Worm (Caenorhabditis elegans) whole organism, young adult: ENCODE data around the gene F01F1.14.

Experiments
- B0019.2 ChIP-seq: fragments of 200-800 bp; sonication (Bioruptor generic); conservative IDR thresholded peaks from 2 replicates; pipeline ENCODE4 v1.3.6; 2022; ENCODE audit warnings: missing genetic modification reagents, missing genetic modification characterization, missing compliant biosample characterization
- D2030.7 ChIP-seq: fragments of 200-800 bp; sonication (Bioruptor generic); IDR thresholded peaks from 2 replicates; pipeline ENCODE4 v1.3.6; 2022; ENCODE audit warnings: missing genetic modification reagents, missing genetic modification characterization, missing compliant biosample characterization
- F39B2.1 ChIP-seq: fragments of 200-800 bp; sonication (Bioruptor generic); IDR thresholded peaks from 2 replicates; pipeline ENCODE4 v1.3.6; 2022; ENCODE audit warnings: missing genetic modification reagents, missing genetic modification characterization, missing compliant biosample characterization
- F52B5.7 ChIP-seq: sonication (generic microtip); optimal IDR thresholded peaks from 2 replicates; lab custom pipeline; 2016; ENCODE audit warnings: mild to moderate bottlenecking, missing genetic modification characterization, missing compliant biosample characterization
- F55B11.4 ChIP-seq: sonication (generic microtip); optimal IDR thresholded peaks from 2 replicates; lab custom pipeline; 2016; ENCODE audit warnings: missing compliant biosample characterization, missing genetic modification characterization, borderline replicate concordance; ENCODE audit not compliant: insufficient read depth
- F57A8.1 ChIP-seq: fragments of 200-800 bp; sonication (Bioruptor generic); optimal IDR thresholded peaks from 2 replicates; lab custom pipeline; 2018; ENCODE audit warnings: mild to moderate bottlenecking, missing genetic modification characterization, moderate library complexity, missing compliant biosample characterization
- T26A5.8 ChIP-seq: sonication (generic microtip); optimal IDR thresholded peaks from 2 replicates; lab custom pipeline; 2016; ENCODE audit warnings: missing genetic modification characterization, missing compliant biosample characterization
- Y53F4B.3 ChIP-seq: fragments of 200-800 bp; sonication (Bioruptor generic); IDR thresholded peaks from 2 replicates; pipeline ENCODE4 v1.3.6; 2022; ENCODE audit warnings: missing genetic modification reagents, missing genetic modification characterization, missing compliant biosample characterization
- Y53G8AR.9 ChIP-seq: fragments of 200-800 bp; sonication (Bioruptor generic); conservative IDR thresholded peaks from 2 replicates; pipeline ENCODE4 v1.3.6; 2022; ENCODE audit warnings: missing genetic modification reagents, missing genetic modification characterization, missing compliant biosample characterization
- Y56A3A.18 ChIP-seq: fragments of 200-800 bp; sonication (Bioruptor generic); IDR thresholded peaks from 2 replicates; pipeline ENCODE4 v1.3.6; 2022; ENCODE audit warnings: missing genetic modification reagents, missing genetic modification characterization, missing compliant biosample characterization
- Y67H2A.10 ChIP-seq: fragments of 200-800 bp; sonication (Bioruptor generic); conservative IDR thresholded peaks from 2 replicates; pipeline ENCODE4 v1.3.6; 2022; ENCODE audit warnings: missing genetic modification reagents, missing genetic modification characterization, missing compliant biosample characterization
- ZK185.1 ChIP-seq: sonication (generic microtip); optimal IDR thresholded peaks from 2 replicates; lab custom pipeline; 2016; ENCODE audit warnings: mild to moderate bottlenecking, missing genetic modification characterization, missing compliant biosample characterization; ENCODE audit not compliant: poor library complexity, severe bottlenecking
- ama-1 ChIP-seq, 3 experiments: fragments of 150-350 bp in 1 of 3; sonication (generic microtip) in 2 of 3; optimal IDR thresholded peaks; 2 replicates each; lab custom pipeline; 2014 to 2018; ENCODE audit warnings: missing biosample characterization in 2 of 3, missing genetic modification characterization in 2 of 3, missing genetic modification reagents in 2 of 3
- aptf-2 ChIP-seq: fragments of 200-800 bp; sonication (Bioruptor generic); conservative IDR thresholded peaks from 2 replicates; pipeline ENCODE4 v1.3.6; 2022; ENCODE audit warnings: missing genetic modification reagents, missing genetic modification characterization, missing compliant biosample characterization
- aptf-3 ChIP-seq: fragments of 200-800 bp; sonication (Bioruptor generic); IDR thresholded peaks from 2 replicates; pipeline ENCODE4 v1.3.6; 2022; ENCODE audit warnings: missing genetic modification characterization, missing compliant biosample characterization
- cebp-1 ChIP-seq, 2 experiments: fragments of 200-800 bp in 1 of 2; sonication (Bioruptor generic) in 1 of 2; sonication (generic microtip) in 1 of 2; IDR thresholded peaks in 1 of 2; optimal IDR thresholded peaks in 1 of 2; 2 replicates each; pipeline versions ENCODE4 v1.3.6 to Lab custom; 2017 to 2022; ENCODE audit warnings: missing compliant biosample characterization in 2 of 2, missing genetic modification characterization in 2 of 2, mild to moderate bottlenecking in 1 of 2, missing genetic modification reagents in 1 of 2, moderate library complexity in 1 of 2
- cebp-2 ChIP-seq: fragments of 200-800 bp; sonication (Bioruptor generic); IDR thresholded peaks from 2 replicates; pipeline ENCODE4 v1.3.6; 2022; ENCODE audit warnings: missing genetic modification characterization, missing compliant biosample characterization
- ceh-100 ChIP-seq: fragments of 200-800 bp; sonication (Bioruptor generic); IDR thresholded peaks from 2 replicates; pipeline ENCODE4 v1.3.6; 2022; ENCODE audit warnings: missing genetic modification reagents, missing genetic modification characterization, missing compliant biosample characterization
- ceh-91 ChIP-seq: fragments of 200-800 bp; sonication (Bioruptor generic); IDR thresholded peaks from 2 replicates; pipeline ENCODE4 v1.3.6; 2022; ENCODE audit warnings: missing genetic modification reagents, missing genetic modification characterization, missing compliant biosample characterization
- chd-7 ChIP-seq: sonication (generic microtip); optimal IDR thresholded peaks from 2 replicates; lab custom pipeline; 2016; ENCODE audit warnings: mild to moderate bottlenecking, missing genetic modification characterization, moderate library complexity, missing compliant biosample characterization
- egrh-3 ChIP-seq: fragments of 200-800 bp; sonication (Bioruptor generic); IDR thresholded peaks from 2 replicates; pipeline ENCODE4 v1.3.6; 2022; ENCODE audit warnings: missing genetic modification reagents, missing genetic modification characterization, missing compliant biosample characterization
- ets-4 ChIP-seq: fragments of 200-800 bp; sonication (Bioruptor generic); optimal IDR thresholded peaks from 2 replicates; lab custom pipeline; 2018; ENCODE audit warnings: mild to moderate bottlenecking, missing genetic modification characterization, missing compliant biosample characterization
- him-1 ChIP-seq: sonication (generic microtip); optimal IDR thresholded peaks from 2 replicates; lab custom pipeline; 2016; ENCODE audit warnings: missing genotype, missing genetic modification reagents, missing genetic modification characterization, missing compliant biosample characterization
- hrde-1 ChIP-seq: sonication (generic microtip); optimal IDR thresholded peaks from 2 replicates; lab custom pipeline; 2016; ENCODE audit warnings: missing genetic modification characterization, mild to moderate bottlenecking, missing compliant biosample characterization, moderate library complexity, missing genotype, missing genetic modification reagents, borderline replicate concordance
- hsf-1 ChIP-seq: fragments of 200-800 bp; sonication (Bioruptor generic); IDR thresholded peaks from 2 replicates; pipeline ENCODE4 v1.3.6; 2022; ENCODE audit warnings: missing genetic modification reagents, missing genetic modification characterization, missing compliant biosample characterization
- lag-1 ChIP-seq: fragments of 200-800 bp; sonication (Bioruptor generic); IDR thresholded peaks from 2 replicates; pipeline ENCODE4 v1.3.6; 2022; ENCODE audit warnings: missing genetic modification reagents, missing genetic modification characterization, missing compliant biosample characterization
- lin-26 ChIP-seq: fragments of 200-800 bp; sonication (Bioruptor generic); IDR thresholded peaks from 2 replicates; pipeline ENCODE4 v1.3.6; 2022; ENCODE audit warnings: missing genetic modification reagents, missing genetic modification characterization, missing compliant biosample characterization
- lin-35 ChIP-seq, 3 experiments: fragments of 150-350 bp in 2 of 3; sonication (generic microtip) in 1 of 3; optimal IDR thresholded peaks; 2 replicates each; lab custom pipeline; 2014 to 2018; ENCODE audit warnings: missing biosample characterization in 3 of 3, missing genetic modification characterization in 3 of 3, missing genetic modification reagents in 3 of 3
- lin-40 ChIP-seq: sonication (generic microtip); optimal IDR thresholded peaks from 2 replicates; lab custom pipeline; 2016; ENCODE audit warnings: missing genetic modification characterization, mild to moderate bottlenecking, missing compliant biosample characterization, missing genotype, missing genetic modification reagents
- lsl-1 ChIP-seq: fragments of 200-800 bp; sonication (Bioruptor generic); optimal IDR thresholded peaks from 2 replicates; lab custom pipeline; 2018; ENCODE audit warnings: mild to moderate bottlenecking, missing genetic modification characterization, moderate library complexity, missing compliant biosample characterization
- madf-6 ChIP-seq: fragments of 200-800 bp; sonication (Bioruptor generic); IDR thresholded peaks from 2 replicates; pipeline ENCODE4 v1.3.6; 2022; ENCODE audit warnings: missing genetic modification reagents, missing genetic modification characterization, missing compliant biosample characterization
- mes-4 ChIP-seq: sonication (generic microtip); optimal IDR thresholded peaks from 2 replicates; lab custom pipeline; 2016; ENCODE audit warnings: missing genotype, missing genetic modification characterization, missing compliant biosample characterization
- repo-1 ChIP-seq: sonication (generic microtip); optimal IDR thresholded peaks from 2 replicates; lab custom pipeline; 2017; ENCODE audit warnings: mild to moderate bottlenecking, missing genetic modification characterization, missing compliant biosample characterization
- sdz-38 ChIP-seq: sonication (generic microtip); optimal IDR thresholded peaks from 2 replicates; lab custom pipeline; 2016; ENCODE audit warnings: missing genotype, missing genetic modification characterization, missing compliant biosample characterization
- snpc-3.4 ChIP-seq: sonication (generic microtip); optimal IDR thresholded peaks from 2 replicates; lab custom pipeline; 2017; ENCODE audit warnings: missing genetic modification characterization, mild to moderate bottlenecking, missing compliant biosample characterization, antibody characterized with exemption, moderate library complexity, missing genotype, missing genetic modification reagents
- somi-1 ChIP-seq: fragments of 200-800 bp; sonication (Bioruptor generic); optimal IDR thresholded peaks from 2 replicates; lab custom pipeline; 2018; ENCODE audit warnings: mild to moderate bottlenecking, missing genetic modification characterization, missing compliant biosample characterization
- sptf-2 ChIP-seq: fragments of 200-800 bp; sonication (Bioruptor generic); optimal IDR thresholded peaks from 2 replicates; lab custom pipeline; 2018; ENCODE audit warnings: mild to moderate bottlenecking, missing genetic modification characterization, missing compliant biosample characterization
- xnd-1 ChIP-seq: sonication (generic microtip); optimal IDR thresholded peaks from 2 replicates; lab custom pipeline; 2016; ENCODE audit warnings: missing genotype, missing genetic modification reagents, missing genetic modification characterization, missing compliant biosample characterization
- ztf-26 ChIP-seq: sonication (generic microtip); optimal IDR thresholded peaks from 2 replicates; lab custom pipeline; 2017; ENCODE audit warnings: missing genetic modification characterization, missing compliant biosample characterization
- ztf-3 ChIP-seq: fragments of 200-800 bp; sonication (Bioruptor generic); optimal IDR thresholded peaks from 2 replicates; lab custom pipeline; 2018; ENCODE audit warnings: mild to moderate bottlenecking, missing genetic modification characterization, missing compliant biosample characterization
- ztf-6 ChIP-seq: fragments of 200-800 bp; sonication (Bioruptor generic); IDR thresholded peaks from 2 replicates; pipeline ENCODE4 v1.3.6; 2022; ENCODE audit warnings: missing genetic modification reagents, missing genetic modification characterization, missing compliant biosample characterization

Gene F01F1.14

ce11 chrIII:5871760-5872159 is 11.0 kb downstream of the F01F1.14 start, which contains the start of the genes F01F1.11 and F01F1.3 (continued):
- no peak for TF ChIP-seq ets-4
- no peak for TF ChIP-seq hsf-1 (GFP tag; lab: Robert Waterston, UW)
- TF ChIP-seq egrh-3 (GFP tag; lab: Robert Waterston, UW), result no peak
- peak; percentile 61 for TF ChIP-seq lsl-1 (GFP tag; lab: Kevin White, UChicago)
- TF ChIP-seq T26A5.8 (tag; lab: Kevin White, UChicago), result no peak
- TF ChIP-seq F39B2.1, result no peak
- no peak for TF ChIP-seq ztf-6
- no peak for TF ChIP-seq lag-1 (GFP tag; lab: Robert Waterston, UW)
- TF ChIP-seq, all 124 proteins: peak for 45

DNA sequence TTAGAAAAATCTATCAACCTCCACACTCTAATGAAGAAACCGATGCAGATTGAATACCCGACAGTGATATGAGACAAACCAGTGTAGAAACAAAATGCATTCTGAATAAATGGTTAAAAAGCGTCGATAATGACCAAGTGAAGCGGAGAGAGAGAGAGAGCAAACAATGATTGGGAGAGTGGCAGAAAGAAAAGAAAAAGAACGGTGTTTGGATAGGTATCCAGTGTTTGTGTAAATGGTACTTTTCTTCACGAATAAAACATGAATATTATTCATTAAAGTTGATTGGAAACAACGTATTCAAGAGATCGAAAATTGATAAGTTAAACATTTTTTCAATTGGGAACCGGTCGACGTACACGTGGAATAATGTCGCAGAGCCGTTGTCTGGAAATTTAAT is 13.3 kb downstream of the F01F1.14 start, which contains the start of gene F01F1.15:
F01F1.15 (minus strand) TSS at position 101 of the 400 bp plus-strand sequence.
- TF ChIP-seq Y53G8AR.9, result no peak
- no peak for TF ChIP-seq ztf-3 (GFP tag; lab: Kevin White, UChicago)
- no peak for TF ChIP-seq F52B5.7
- no peak for TF ChIP-seq ztf-6
- TF ChIP-seq ZK185.1 (tag; lab: Kevin White, UChicago), result no peak
- TF ChIP-seq F55B11.4 (tag; lab: Kevin White, UChicago), result no peak
- no peak for TF ChIP-seq repo-1 (tag; lab: Kevin White, UChicago)
- TF ChIP-seq him-1 (tag; lab: Kevin White, UChicago), result no peak
- TF ChIP-seq, all 124 proteins: peak for 0

DNA sequence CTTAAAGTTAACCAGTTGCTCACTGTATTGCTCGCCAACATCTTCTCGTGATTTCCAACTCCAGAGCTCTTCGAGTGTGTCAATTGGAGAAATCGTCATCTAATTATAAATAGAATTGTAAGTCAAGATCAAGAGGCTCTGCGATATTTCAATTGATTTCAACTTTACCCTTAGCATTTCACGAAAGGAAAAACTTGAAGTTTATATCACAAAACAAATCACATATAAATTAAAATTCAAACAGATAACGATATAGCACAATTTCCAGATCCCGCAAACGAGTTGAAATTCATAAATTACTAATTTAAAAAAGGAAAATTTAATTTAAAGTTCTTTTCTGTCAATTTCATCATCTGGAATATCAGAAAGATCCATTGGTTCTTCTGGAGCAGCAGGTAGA is 14.3 kb downstream of the F01F1.14 start, which contains the start of gene eng-1:
eng-1 (minus strand) TSS at position 101 of the 400 bp plus-strand sequence.
- no peak for TF ChIP-seq ama-1 (optimal IDR thresholded peaks at IDR 0.05; lab: Kevin White, UChicago)
- TF ChIP-seq ama-1 (GFP tag; optimal IDR thresholded peaks at IDR 0.05; lab: Kevin White, UChicago), result no peak
- TF ChIP-seq aptf-2 (GFP tag; lab: Robert Waterston, UW), result no peak
- TF ChIP-seq ceh-100 (GFP tag; lab: Robert Waterston, UW), result no peak
- no peak for TF ChIP-seq hrde-1 (tag; lab: Kevin White, UChicago)
- no peak for TF ChIP-seq lin-26
- TF ChIP-seq F39B2.1, result no peak

DNA sequence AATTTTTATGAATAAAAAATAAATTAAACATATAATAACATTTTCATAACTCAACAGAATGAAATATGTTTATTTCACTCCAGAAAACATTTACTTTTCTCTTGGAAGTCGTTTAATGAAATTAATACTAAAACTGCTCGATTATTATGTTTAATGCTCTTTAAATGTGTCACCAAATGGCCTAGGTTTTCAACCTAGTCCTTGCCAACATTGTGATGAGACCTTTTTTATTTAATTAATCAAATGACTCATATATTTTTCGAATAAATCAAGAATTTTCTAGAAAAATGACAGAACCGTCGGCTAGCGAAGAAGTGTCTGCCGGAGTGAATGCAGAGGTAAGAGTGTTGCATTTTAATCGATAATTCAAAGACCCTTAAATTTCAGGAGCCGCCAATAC is 18.5 kb downstream of the F01F1.14 start, which contains the start of gene rabn-5:
rabn-5 (plus strand) TSS at position 284 of the 400 bp plus-strand sequence.
- TF ChIP-seq cebp-1 (GFP tag; IDR thresholded peaks at IDR 0.05; lab: Robert Waterston, UW), result no peak
- TF ChIP-seq cebp-1 (tag; optimal IDR thresholded peaks at IDR 0.05; lab: Kevin White, UChicago), result peak; percentile 7
- no peak for TF ChIP-seq chd-7
- TF ChIP-seq somi-1 (GFP tag; lab: Kevin White, UChicago), result no peak
- no peak for TF ChIP-seq ztf-26 (tag; lab: Kevin White, UChicago)
- TF ChIP-seq lin-35 (GFP tag; optimal IDR thresholded peaks at IDR 0.05; lab: Kevin White, UChicago), result no peak

- no peak for TF ChIP-seq sptf-2 (GFP tag; lab: Kevin White, UChicago)
- no peak for TF ChIP-seq lin-40 (tag; lab: Kevin White, UChicago)
- no peak for TF ChIP-seq snpc-3.4
- TF ChIP-seq madf-6 (GFP tag; lab: Robert Waterston, UW), result peak; percentile 82
- TF ChIP-seq ceh-91 (GFP tag; lab: Robert Waterston, UW), result peak; percentile 57; the same call in 1 of the 2 replicates
- peak; percentile 92 for TF ChIP-seq lsl-1 (GFP tag; lab: Kevin White, UChicago)
- no peak for TF ChIP-seq sdz-38
- TF ChIP-seq xnd-1 (tag; lab: Kevin White, UChicago), result peak; percentile 68
- TF ChIP-seq B0019.2 (GFP tag; lab: Robert Waterston, UW), result no peak
- no peak for TF ChIP-seq D2030.7 (GFP tag; lab: Robert Waterston, UW)
- TF ChIP-seq cebp-2 (GFP tag; lab: Robert Waterston, UW), result no peak
- TF ChIP-seq aptf-3, result no peak
- no peak for TF ChIP-seq Y56A3A.18
- no peak for TF ChIP-seq Y67H2A.10 (GFP tag; lab: Robert Waterston, UW)
- TF ChIP-seq mes-4 (tag; lab: Kevin White, UChicago), result no peak
- no peak for TF ChIP-seq Y53F4B.3 (GFP tag; lab: Robert Waterston, UW)
- no peak for TF ChIP-seq ets-4
- TF ChIP-seq F57A8.1 (GFP tag; lab: Kevin White, UChicago), result no peak
These were observed 18.9 kb downstream of the F01F1.14 start, which contains the start of gene dnpp-1 for ce11 chrIII:5863774-5864173. Gene dnpp-1, minus strand, starts transcription at chrIII:5863803.
